Fruit fly (Drosophila melanogaster): ENCODE data around the gene CG5160.
A peak's percentile ranks its signal among the peaks of the same experiment; 100 is the strongest.

DNA sequence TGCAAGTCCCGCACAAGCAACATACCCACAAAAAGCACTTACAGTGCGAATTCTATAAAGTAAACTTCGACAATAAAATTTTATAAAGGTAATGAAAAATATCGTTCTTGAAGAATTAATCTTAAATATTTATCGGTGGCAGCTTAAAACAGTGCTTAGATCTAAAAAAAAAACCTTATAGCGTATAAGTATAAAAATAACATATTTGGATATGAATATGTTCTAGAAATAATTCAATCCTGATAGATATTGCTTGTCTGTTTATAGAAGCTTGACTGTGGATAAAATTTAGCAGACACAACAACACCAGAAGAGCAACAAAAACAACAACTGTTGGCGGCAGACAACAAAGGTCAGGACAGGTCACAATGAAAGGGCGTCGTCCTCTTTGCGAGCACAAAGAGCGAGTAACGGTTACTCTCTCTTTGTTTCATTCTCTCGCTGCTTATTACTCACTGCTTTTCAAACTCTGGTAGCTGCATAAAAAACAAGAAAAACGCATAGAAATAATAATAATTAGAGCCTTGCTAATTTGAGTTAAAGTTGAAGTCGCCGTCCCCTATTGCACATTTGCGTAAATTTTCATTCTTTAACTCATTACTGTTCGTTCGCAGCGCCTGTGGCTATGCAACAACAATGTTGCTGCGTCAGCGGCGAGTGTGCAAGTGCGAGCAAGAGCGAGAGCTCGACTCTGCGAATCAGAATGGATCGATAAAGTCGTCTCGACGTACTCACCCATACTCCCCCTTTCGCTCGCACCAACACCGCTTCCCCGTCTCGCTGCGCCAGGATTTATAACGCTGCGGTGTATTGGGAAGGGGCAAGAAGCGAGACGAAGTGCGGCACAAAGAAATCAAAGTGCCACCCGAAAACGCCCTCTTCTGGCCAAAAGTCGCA is 21.1 kb upstream of the CG5160 start:
- no peak for TF ChIP-seq CG8478 (optimal IDR thresholded peaks at IDR 0.05)
- peak; percentile 85 to 90 for TF ChIP-seq CTCF (optimal IDR thresholded peaks at IDR 0.05)
